Fruit fly (Drosophila melanogaster) whole organism, embryonic: ENCODE measurements around the gene Dhc36C.
A peak's percentile ranks its signal among the peaks of the same experiment; 100 is the strongest.

Source experiments
- Bdp1 ChIP-seq: fragments of 200-800 bp; sonication (Bioruptor generic); optimal IDR thresholded peaks from 3 replicates; lab custom pipeline; 2016; ENCODE audit warnings: missing biosample characterization, missing genetic modification characterization
- CG10209 ChIP-seq: fragments of 200-800 bp; sonication (Bioruptor generic); optimal IDR thresholded peaks from 3 replicates; lab custom pipeline; 2017; ENCODE audit warnings: missing biosample characterization, mild to moderate bottlenecking, missing genetic modification characterization, missing genetic modification reagents
- CG11696 ChIP-seq: fragments of 200-800 bp; sonication (Bioruptor generic); IDR thresholded peaks from 2 replicates; pipeline ENCODE4 v1.3.6; 2022; ENCODE audit warnings: missing biosample characterization, missing genetic modification characterization
- CG12391 ChIP-seq: fragments of 200-800 bp; sonication (Bioruptor generic); optimal IDR thresholded peaks from 3 replicates; lab custom pipeline; 2018; ENCODE audit warnings: missing biosample characterization, mild to moderate bottlenecking, missing genetic modification characterization, moderate library complexity
- CG13296 ChIP-seq: fragments of 200-800 bp; sonication (Bioruptor generic); optimal IDR thresholded peaks from 3 replicates; lab custom pipeline; 2018; ENCODE audit warnings: missing biosample characterization, mild to moderate bottlenecking, missing genetic modification characterization
- CG13624 ChIP-seq: fragments of 200-800 bp; sonication (Bioruptor generic); optimal IDR thresholded peaks from 2 replicates; lab custom pipeline; 2016; ENCODE audit warnings: missing biosample characterization, missing genetic modification characterization
- CG15514 ChIP-seq: fragments of 200-800 bp; sonication (Bioruptor generic); optimal IDR thresholded peaks from 3 replicates; lab custom pipeline; 2017; ENCODE audit warnings: missing biosample characterization, missing genetic modification characterization, mild to moderate bottlenecking, moderate library complexity, missing genetic modification reagents
- CG16815 ChIP-seq: fragments of 200-800 bp; sonication (Bioruptor generic); optimal IDR thresholded peaks from 3 replicates; lab custom pipeline; 2017; ENCODE audit warnings: missing biosample characterization, mild to moderate bottlenecking, missing genetic modification characterization
- CG17802 ChIP-seq: fragments of 200-800 bp; sonication (Bioruptor generic); optimal IDR thresholded peaks from 2 replicates; lab custom pipeline; 2018; ENCODE audit warnings: missing biosample characterization, mild to moderate bottlenecking, missing genetic modification characterization, moderate library complexity
- CG2120 ChIP-seq: fragments of 200-800 bp; sonication (Bioruptor generic); optimal IDR thresholded peaks from 3 replicates; lab custom pipeline; 2016; ENCODE audit warnings: missing biosample characterization, missing genetic modification characterization
- CG34376 ChIP-seq: fragments of 200-800 bp; sonication (Bioruptor generic); optimal IDR thresholded peaks from 2 replicates; lab custom pipeline; 2018; ENCODE audit warnings: missing biosample characterization, mild to moderate bottlenecking, missing genetic modification characterization
- CG3726 ChIP-seq: fragments of 200-800 bp; sonication (Bioruptor generic); IDR thresholded peaks from 3 replicates; pipeline ENCODE4, ENCODE4 v1.3.6; 2022; ENCODE audit warnings: missing biosample characterization, missing genetic modification characterization
- CG3847 ChIP-seq: fragments of 200-800 bp; sonication (Bioruptor generic); IDR thresholded peaks from 2 replicates; pipeline ENCODE4 v1.3.6; 2022; ENCODE audit warnings: missing biosample characterization, missing genetic modification characterization
- CG6175 ChIP-seq: fragments of 200-800 bp; sonication (Bioruptor generic); IDR thresholded peaks from 3 replicates; pipeline ENCODE4 v1.3.6; 2022; ENCODE audit warnings: missing biosample characterization, missing genetic modification characterization
- CG6813 ChIP-seq: fragments of 200-800 bp; sonication (Bioruptor generic); optimal IDR thresholded peaks from 2 replicates; lab custom pipeline; 2017; ENCODE audit warnings: missing biosample characterization, missing genetic modification characterization, mild to moderate bottlenecking, moderate library complexity, missing genetic modification reagents
- CG7839 ChIP-seq: fragments of 200-800 bp; sonication (Bioruptor generic); optimal IDR thresholded peaks from 3 replicates; lab custom pipeline; 2018; ENCODE audit warnings: missing biosample characterization, mild to moderate bottlenecking, missing genetic modification characterization, moderate library complexity
- CG9215 ChIP-seq: fragments of 200-800 bp; sonication (Bioruptor generic); IDR thresholded peaks from 2 replicates; pipeline ENCODE4 v1.3.6; 2022; ENCODE audit warnings: missing biosample characterization, missing genetic modification characterization
- CG9727 ChIP-seq: fragments of 200-800 bp; sonication (Bioruptor generic); optimal IDR thresholded peaks from 3 replicates; lab custom pipeline; 2017; ENCODE audit warnings: missing biosample characterization, mild to moderate bottlenecking, missing genetic modification characterization
- D19B ChIP-seq: fragments of 200-800 bp; sonication (Bioruptor generic); optimal IDR thresholded peaks from 2 replicates; lab custom pipeline; 2017; ENCODE audit warnings: missing biosample characterization, mild to moderate bottlenecking, missing genetic modification characterization
- HLH54F ChIP-seq: fragments of 200-800 bp; sonication (Bioruptor generic); optimal IDR thresholded peaks from 3 replicates; lab custom pipeline; 2016; ENCODE audit warnings: missing biosample characterization, missing genetic modification characterization
- Hmr ChIP-seq: fragments of 200-800 bp; sonication (Bioruptor generic); optimal IDR thresholded peaks from 3 replicates; lab custom pipeline; 2017; ENCODE audit warnings: mild to moderate bottlenecking, missing biosample characterization, missing genetic modification reagents, missing genetic modification characterization
- Hsf ChIP-seq: fragments of 200-800 bp; sonication (Bioruptor generic); optimal IDR thresholded peaks from 3 replicates; lab custom pipeline; 2016; ENCODE audit warnings: missing biosample characterization, missing genetic modification characterization
- Jarid2 ChIP-seq: fragments of 200-800 bp; sonication (Bioruptor generic); optimal IDR thresholded peaks from 3 replicates; lab custom pipeline; 2017; ENCODE audit warnings: mild to moderate bottlenecking, missing biosample characterization, missing genetic modification reagents, missing genetic modification characterization
- Myb ChIP-seq: fragments of 200-800 bp; sonication (Bioruptor generic); optimal IDR thresholded peaks from 2 replicates; lab custom pipeline; 2016; ENCODE audit warnings: missing biosample characterization, missing genetic modification characterization
- Neu2 ChIP-seq: fragments of 200-800 bp; sonication (Bioruptor generic); optimal IDR thresholded peaks from 3 replicates; lab custom pipeline; 2016; ENCODE audit warnings: missing biosample characterization, missing genetic modification characterization, borderline replicate concordance
- Pdp1 ChIP-seq, 2 experiments: fragments of 200-800 bp; sonication (Bioruptor generic); optimal IDR thresholded peaks; 3 replicates each; lab custom pipeline; 2016; ENCODE audit warnings: missing biosample characterization in 2 of 2, missing genetic modification characterization in 2 of 2, mild to moderate bottlenecking in 1 of 2, moderate library complexity in 1 of 2
- Ptx1 ChIP-seq: fragments of 200-800 bp; sonication (Bioruptor generic); IDR thresholded peaks from 2 replicates; pipeline ENCODE4 v1.3.6; 2022; ENCODE audit warnings: missing biosample characterization, missing genetic modification characterization
- Ravus ChIP-seq: fragments of 200-800 bp; sonication (Bioruptor generic); IDR thresholded peaks from 2 replicates; pipeline ENCODE4 v1.3.6; 2022; ENCODE audit warnings: missing biosample characterization, missing genetic modification characterization
- Rfx ChIP-seq: fragments of 200-800 bp; sonication (Bioruptor generic); IDR thresholded peaks from 2 replicates; pipeline ENCODE4 v1.3.6; 2022; ENCODE audit warnings: missing biosample characterization, missing genetic modification characterization
- Six4 ChIP-seq: fragments of 200-800 bp; sonication (Bioruptor generic); optimal IDR thresholded peaks from 2 replicates; lab custom pipeline; 2016; ENCODE audit warnings: missing biosample characterization, missing genetic modification characterization
- Trl ChIP-seq, 3 experiments: fragments of >200 bp in 2 of 3; fragments of 200-800 bp in 1 of 3; sonication (Bioruptor generic) in 1 of 3; optimal IDR thresholded peaks; 2 replicates in 1 of 3; 3 replicates in 2 of 3; lab custom pipeline; 2016 to 2017; ENCODE audit warnings: missing biosample characterization in 1 of 3, missing genetic modification characterization in 1 of 3
- ash1 ChIP-seq: fragments of 200-800 bp; sonication (Bioruptor generic); optimal IDR thresholded peaks from 2 replicates; lab custom pipeline; 2018; ENCODE audit warnings: missing biosample characterization, mild to moderate bottlenecking, missing genetic modification characterization
- bab2 ChIP-seq: fragments of 200-800 bp; sonication (Bioruptor generic); optimal IDR thresholded peaks from 2 replicates; lab custom pipeline; 2016; ENCODE audit warnings: missing biosample characterization, missing genetic modification characterization
- cwo ChIP-seq: fragments of 200-800 bp; sonication (Bioruptor generic); optimal IDR thresholded peaks from 3 replicates; lab custom pipeline; 2017; ENCODE audit warnings: missing biosample characterization, missing genetic modification characterization, mild to moderate bottlenecking, moderate library complexity, missing genetic modification reagents
- da ChIP-seq: fragments of 200-800 bp; sonication (Bioruptor generic); optimal IDR thresholded peaks from 2 replicates; lab custom pipeline; 2016; ENCODE audit warnings: missing biosample characterization, missing genetic modification characterization
- emc ChIP-seq: fragments of 200-800 bp; sonication (Bioruptor generic); optimal IDR thresholded peaks from 2 replicates; lab custom pipeline; 2016; ENCODE audit warnings: missing biosample characterization, missing genetic modification characterization
- en ChIP-seq: fragments of 200-800 bp; sonication (Bioruptor generic); optimal IDR thresholded peaks from 2 replicates; lab custom pipeline; 2016; ENCODE audit warnings: missing biosample characterization, missing genetic modification characterization
- esg ChIP-seq: fragments of 200-800 bp; sonication (Bioruptor generic); conservative IDR thresholded peaks from 2 replicates; pipeline ENCODE4 v1.3.6; 2022; ENCODE audit warnings: missing biosample characterization, missing genetic modification characterization
- fu2 ChIP-seq: fragments of 200-800 bp; sonication (Bioruptor generic); optimal IDR thresholded peaks from 2 replicates; lab custom pipeline; 2016; ENCODE audit warnings: missing biosample characterization, missing genetic modification characterization
- gt ChIP-seq: fragments of 200-800 bp; sonication (Bioruptor generic); IDR thresholded peaks from 2 replicates; pipeline ENCODE4 v1.3.6; 2022; ENCODE audit warnings: missing biosample characterization, missing genetic modification characterization
- ind ChIP-seq: fragments of 200-800 bp; sonication (Bioruptor generic); optimal IDR thresholded peaks from 3 replicates; lab custom pipeline; 2016; ENCODE audit warnings: missing biosample characterization, missing genetic modification characterization
- kay ChIP-seq: fragments of 200-800 bp; sonication (Bioruptor generic); optimal IDR thresholded peaks from 2 replicates; lab custom pipeline; 2016; ENCODE audit warnings: missing biosample characterization, missing genetic modification characterization
- lab ChIP-seq: fragments of 200-800 bp; sonication (Bioruptor generic); optimal IDR thresholded peaks from 3 replicates; lab custom pipeline; 2017; ENCODE audit warnings: missing biosample characterization, missing genetic modification characterization, mild to moderate bottlenecking, moderate library complexity, missing genetic modification reagents
- luna ChIP-seq: fragments of 200-800 bp; sonication (Bioruptor generic); optimal IDR thresholded peaks from 2 replicates; lab custom pipeline; 2016; ENCODE audit warnings: missing biosample characterization, missing genetic modification characterization
- mirr ChIP-seq: fragments of 200-800 bp; sonication (Bioruptor generic); optimal IDR thresholded peaks from 3 replicates; lab custom pipeline; 2018; ENCODE audit warnings: missing biosample characterization, mild to moderate bottlenecking, missing genetic modification characterization
- org-1 ChIP-seq: fragments of 200-800 bp; sonication (Bioruptor generic); optimal IDR thresholded peaks from 2 replicates; lab custom pipeline; 2017; ENCODE audit warnings: missing biosample characterization, missing genetic modification characterization
- rib ChIP-seq: fragments of 200-800 bp; sonication (Bioruptor generic); IDR thresholded peaks from 2 replicates; pipeline ENCODE4 v1.3.6; 2022; ENCODE audit warnings: missing biosample characterization, missing genetic modification characterization
- schlank ChIP-seq: fragments of 200-800 bp; sonication (Bioruptor generic); optimal IDR thresholded peaks from 2 replicates; lab custom pipeline; 2018; ENCODE audit warnings: missing biosample characterization, mild to moderate bottlenecking, missing genetic modification characterization
- ssp ChIP-seq: fragments of 200-800 bp; sonication (Bioruptor generic); IDR thresholded peaks from 2 replicates; pipeline ENCODE4 v1.3.6; 2022; ENCODE audit warnings: missing biosample characterization, missing genetic modification characterization
- tll ChIP-seq, 2 experiments: fragments of 200-800 bp in 1 of 2; fragments of >200 bp in 1 of 2; sonication (Bioruptor generic) in 1 of 2; optimal IDR thresholded peaks; 2 replicates each; lab custom pipeline; 2017 to 2019; ENCODE audit warnings: missing biosample characterization in 2 of 2, missing genetic modification characterization in 2 of 2, mild to moderate bottlenecking in 1 of 2, moderate library complexity in 1 of 2

Dhc36C gene

DNA sequence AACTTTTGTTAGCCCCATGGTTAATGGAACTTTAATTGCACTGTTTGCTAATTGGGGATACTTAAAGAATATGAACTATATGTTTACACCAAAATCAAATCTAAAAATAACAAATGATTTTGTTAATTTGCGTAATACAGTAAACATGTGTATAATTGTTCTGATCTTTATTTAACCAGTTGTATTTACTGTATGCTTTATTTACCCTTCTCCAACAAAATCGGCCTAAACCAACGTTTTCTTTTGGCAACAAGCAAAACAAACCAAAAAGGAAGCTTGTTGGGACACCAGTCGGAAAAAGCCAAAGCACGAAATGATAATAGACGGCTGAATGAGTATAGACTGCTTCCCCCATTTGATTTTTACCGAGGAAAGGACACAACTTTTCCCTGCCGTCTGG is 30.6 kb upstream of the Dhc36C start (continued):
- peak; percentile 9 for TF ChIP-seq CG12391 (tag; lab: Kevin White, UChicago)
- peak in 1 of 2 experiments; percentile 1 for TF ChIP-seq Pdp1 (GFP tag; optimal IDR thresholded peaks at IDR 0.05; lab: Kevin White, UChicago)
- peak; percentile 65 for TF ChIP-seq CG13624
- peak; percentile 34 for TF ChIP-seq fu2 (GFP tag; lab: Kevin White, UChicago)
- TF ChIP-seq kay (GFP tag; lab: Kevin White, UChicago), result peak; percentile 7
- peak; percentile 80 for TF ChIP-seq luna
- TF ChIP-seq en (GFP tag; lab: Kevin White, UChicago), result no peak
- peak; percentile 52 for TF ChIP-seq bab2 (GFP tag; lab: Kevin White, UChicago)
- peak; percentile 72 for TF ChIP-seq CG10209 (GFP tag; lab: Kevin White, UChicago)
- peak; percentile 90 for TF ChIP-seq Hmr (GFP tag; lab: Kevin White, UChicago)
- TF ChIP-seq schlank (tag; lab: Kevin White, UChicago), result peak; percentile 86
- no peak for TF ChIP-seq ind (GFP tag; lab: Kevin White, UChicago)
- peak; percentile 35 for TF ChIP-seq Bdp1 (GFP tag; lab: Kevin White, UChicago)
- peak; percentile 62 for TF ChIP-seq mirr (GFP tag; lab: Kevin White, UChicago)
- TF ChIP-seq Myb (GFP tag; lab: Kevin White, UChicago), result peak; percentile 35
- peak; percentile 56; the same call in 1 of the 2 replicates for TF ChIP-seq CG11696
- TF ChIP-seq CG7839, result peak; percentile 45
- no peak for TF ChIP-seq Neu2 (GFP tag; lab: Kevin White, UChicago)
- peak; percentile 62 for TF ChIP-seq D19B (GFP tag; lab: Kevin White, UChicago)
- peak; percentile 41 for TF ChIP-seq CG13296
- TF ChIP-seq cwo (GFP tag; lab: Kevin White, UChicago), result peak; percentile 62
- peak; percentile 57 for TF ChIP-seq CG34376
- TF ChIP-seq CG3847, result peak; percentile 14; the same call in 1 of the 2 replicates
- TF ChIP-seq CG6813 (GFP tag; lab: Kevin White, UChicago), result peak; percentile 85
- TF ChIP-seq Jarid2 (GFP tag; lab: Kevin White, UChicago), result no peak
- TF ChIP-seq CG9727 (GFP tag; lab: Kevin White, UChicago), result peak; percentile 55
- no peak for TF ChIP-seq Ptx1
- TF ChIP-seq org-1 (GFP tag; lab: Kevin White, UChicago), result peak; percentile 61
- TF ChIP-seq CG15514 (GFP tag; lab: Kevin White, UChicago), result peak; percentile 86
- TF ChIP-seq ssp (GFP tag; lab: Robert Waterston, UW), result no peak
- TF ChIP-seq rib (GFP tag; lab: Robert Waterston, UW), result peak; percentile 87
- no peak for TF ChIP-seq da (GFP tag; lab: Kevin White, UChicago)
- TF ChIP-seq ash1 (GFP tag; lab: Kevin White, UChicago), result peak; percentile 52
- TF ChIP-seq CG2120 (GFP tag; lab: Kevin White, UChicago), result peak; percentile 83
- no peak for TF ChIP-seq esg (GFP tag; lab: Robert Waterston, UW)
- TF ChIP-seq gt (GFP tag; lab: Robert Waterston, UW), result no peak
- TF ChIP-seq CG6175 (GFP tag; lab: Robert Waterston, UW), result no peak
- no peak for TF ChIP-seq tll (GFP tag; optimal IDR thresholded peaks at IDR 0.05; lab: Kevin White, UChicago)
- TF ChIP-seq Ravus (GFP tag; lab: Robert Waterston, UW), result no peak
- TF ChIP-seq CG3726 (GFP tag; lab: Robert Waterston, UW), result no peak
- peak; percentile 2 for TF ChIP-seq HLH54F (GFP tag; lab: Kevin White, UChicago)
- peak; percentile 78 for TF ChIP-seq Rfx (GFP tag; lab: Robert Waterston, UW)
- TF ChIP-seq Hsf (GFP tag; lab: Kevin White, UChicago), result peak; percentile 17
- TF ChIP-seq CG9215 (GFP tag; lab: Robert Waterston, UW), result no peak
- peak; percentile 95 for TF ChIP-seq lab (GFP tag; lab: Kevin White, UChicago)
- no peak for TF ChIP-seq Trl (optimal IDR thresholded peaks at IDR 0.05; lab: Kevin White, UChicago)
- TF ChIP-seq Trl (GFP tag; optimal IDR thresholded peaks at IDR 0.05; lab: Kevin White, UChicago), result peak; percentile 74
- no peak for TF ChIP-seq CG17802 (tag; lab: Kevin White, UChicago)
- no peak for TF ChIP-seq Six4 (GFP tag; lab: Kevin White, UChicago)
- TF ChIP-seq emc (GFP tag; lab: Kevin White, UChicago), result peak; percentile 13
- TF ChIP-seq CG16815 (GFP tag; lab: Kevin White, UChicago), result no peak
